Fruit fly (Drosophila melanogaster) whole organism, embryonic: Measurements from ENCODE around the gene Ssu72.

ENCODE experiments used
- Antp ChIP-seq: fragments of 200-800 bp; sonication (Bioruptor generic); optimal IDR thresholded peaks from 3 replicates; lab custom pipeline; 2016; ENCODE audit warnings: missing biosample characterization, missing genetic modification characterization
- B-H1 ChIP-seq: fragments of 200-800 bp; sonication (Bioruptor generic); IDR thresholded peaks from 3 replicates; pipeline ENCODE4 v1.3.6; 2022; ENCODE audit warnings: missing biosample characterization, missing genetic modification characterization
- BEAF-32 ChIP-seq: fragments of 200-800 bp; sonication (Bioruptor generic); optimal IDR thresholded peaks from 3 replicates; lab custom pipeline; 2017; ENCODE audit warnings: missing biosample characterization, missing genetic modification characterization, mild to moderate bottlenecking, moderate library complexity, missing genetic modification reagents
- BtbVII ChIP-seq: fragments of 200-800 bp; sonication (Bioruptor generic); optimal IDR thresholded peaks from 3 replicates; lab custom pipeline; 2017; ENCODE audit warnings: missing biosample characterization, mild to moderate bottlenecking, missing genetic modification characterization
- CG14014 ChIP-seq: fragments of 200-800 bp; sonication (Bioruptor generic); IDR thresholded peaks from 2 replicates; pipeline ENCODE4 v1.3.6; 2022; ENCODE audit warnings: missing biosample characterization, missing genetic modification characterization
- CG17328 ChIP-seq: fragments of 200-800 bp; sonication (Bioruptor generic); IDR thresholded peaks from 2 replicates; pipeline ENCODE4 v1.3.6; 2022; ENCODE audit warnings: missing biosample characterization, missing genetic modification characterization
- CG17359 ChIP-seq: fragments of 200-800 bp; sonication (Bioruptor generic); optimal IDR thresholded peaks from 3 replicates; lab custom pipeline; 2018; ENCODE audit warnings: missing biosample characterization, mild to moderate bottlenecking, missing genetic modification characterization, moderate library complexity
- CG17829 ChIP-seq: fragments of 200-800 bp; optimal IDR thresholded peaks from 2 replicates; lab custom pipeline; 2019; ENCODE audit warnings: missing biosample characterization, mild to moderate bottlenecking, missing genetic modification characterization, moderate library complexity
- CG17912 ChIP-seq: fragments of 200-800 bp; sonication (Bioruptor generic); optimal IDR thresholded peaks from 2 replicates; lab custom pipeline; 2018; ENCODE audit warnings: missing biosample characterization, mild to moderate bottlenecking, missing genetic modification characterization
- CG18262 ChIP-seq: fragments of 200-800 bp; optimal IDR thresholded peaks from 3 replicates; lab custom pipeline; 2019; ENCODE audit warnings: missing biosample characterization, mild to moderate bottlenecking, missing genetic modification characterization, moderate library complexity
- CG2129 ChIP-seq: fragments of 200-800 bp; sonication (Bioruptor generic); IDR thresholded peaks from 2 replicates; pipeline ENCODE4 v1.3.6; 2022; ENCODE audit warnings: missing biosample characterization, missing genetic modification characterization; ENCODE audit not compliant: partially characterized antibody
- CG2875 ChIP-seq: fragments of 200-800 bp; sonication (Bioruptor generic); optimal IDR thresholded peaks from 2 replicates; lab custom pipeline; 2017; ENCODE audit warnings: missing biosample characterization, mild to moderate bottlenecking, missing genetic modification characterization, missing genetic modification reagents
- CG31388 ChIP-seq: fragments of 200-800 bp; sonication (Bioruptor generic); optimal IDR thresholded peaks from 2 replicates; lab custom pipeline; 2016; ENCODE audit warnings: missing biosample characterization, missing genetic modification characterization
- CG32532 ChIP-seq: fragments of 200-800 bp; sonication (Bioruptor generic); IDR thresholded peaks from 2 replicates; pipeline ENCODE4 v1.3.6; 2022; ENCODE audit warnings: missing biosample characterization, missing genetic modification characterization
- CG33557 ChIP-seq: fragments of 200-800 bp; sonication (Bioruptor generic); optimal IDR thresholded peaks from 2 replicates; lab custom pipeline; 2019; ENCODE audit warnings: missing biosample characterization, mild to moderate bottlenecking, missing genetic modification characterization, moderate library complexity
- CG3726 ChIP-seq: fragments of 200-800 bp; sonication (Bioruptor generic); IDR thresholded peaks from 3 replicates; pipeline ENCODE4, ENCODE4 v1.3.6; 2022; ENCODE audit warnings: missing biosample characterization, missing genetic modification characterization
- CG4820 ChIP-seq: fragments of 200-800 bp; sonication (Bioruptor generic); optimal IDR thresholded peaks from 3 replicates; lab custom pipeline; 2016; ENCODE audit warnings: missing biosample characterization, missing genetic modification characterization
- CG6175 ChIP-seq: fragments of 200-800 bp; sonication (Bioruptor generic); IDR thresholded peaks from 3 replicates; pipeline ENCODE4 v1.3.6; 2022; ENCODE audit warnings: missing biosample characterization, missing genetic modification characterization
- CG6689 ChIP-seq: fragments of 200-800 bp; sonication (Bioruptor generic); IDR thresholded peaks from 2 replicates; pipeline ENCODE4 v1.3.6; 2022; ENCODE audit warnings: missing biosample characterization, missing genetic modification characterization
- CG7839 ChIP-seq: fragments of 200-800 bp; sonication (Bioruptor generic); optimal IDR thresholded peaks from 3 replicates; lab custom pipeline; 2018; ENCODE audit warnings: missing biosample characterization, mild to moderate bottlenecking, missing genetic modification characterization, moderate library complexity
- CG8290 ChIP-seq, 3 experiments: fragments of 200-800 bp; sonication (Bioruptor generic); optimal IDR thresholded peaks; 2 replicates each; lab custom pipeline; 2016 to 2019; ENCODE audit warnings: missing biosample characterization in 3 of 3, missing genetic modification characterization in 3 of 3, mild to moderate bottlenecking in 2 of 3, moderate library complexity in 1 of 3
- CG8478 ChIP-seq: fragments of >200 bp; optimal IDR thresholded peaks from 2 replicates; lab custom pipeline; 2018
- CG9932 ChIP-seq: fragments of 200-800 bp; sonication (Bioruptor generic); IDR thresholded peaks from 2 replicates; pipeline ENCODE4 v1.3.6; 2022; ENCODE audit warnings: missing biosample characterization, missing genetic modification characterization
- CrebB ChIP-seq: fragments of 200-800 bp; sonication (Bioruptor generic); optimal IDR thresholded peaks from 3 replicates; lab custom pipeline; 2018; ENCODE audit warnings: missing biosample characterization, mild to moderate bottlenecking, missing genetic modification characterization
- Dad ChIP-seq: fragments of 200-800 bp; sonication (Bioruptor generic); optimal IDR thresholded peaks from 3 replicates; lab custom pipeline; 2016; ENCODE audit warnings: missing biosample characterization, missing genetic modification characterization
- Dref ChIP-seq: fragments of 200-800 bp; sonication (Bioruptor generic); IDR thresholded peaks from 2 replicates; pipeline ENCODE4 v1.3.6; 2022; ENCODE audit warnings: missing biosample characterization, missing genetic modification characterization
- Ets65A ChIP-seq: fragments of 200-800 bp; sonication (Bioruptor generic); peaks from one replicate; lab custom pipeline; 2016; ENCODE audit warnings: missing biosample characterization, missing genetic modification characterization
- Hr3 ChIP-seq: fragments of 200-800 bp; sonication (Bioruptor generic); optimal IDR thresholded peaks from 3 replicates; lab custom pipeline; 2016; ENCODE audit warnings: missing biosample characterization, missing genetic modification characterization
- Jarid2 ChIP-seq: fragments of 200-800 bp; sonication (Bioruptor generic); optimal IDR thresholded peaks from 3 replicates; lab custom pipeline; 2017; ENCODE audit warnings: mild to moderate bottlenecking, missing biosample characterization, missing genetic modification reagents, missing genetic modification characterization
- MBD-R2 ChIP-seq: fragments of 200-800 bp; sonication (Bioruptor generic); IDR thresholded peaks from 2 replicates; pipeline ENCODE4 v1.3.6; 2022; ENCODE audit warnings: missing biosample characterization, missing genetic modification characterization
- Mad ChIP-seq: fragments of 200-800 bp; sonication (Bioruptor generic); optimal IDR thresholded peaks from 2 replicates; lab custom pipeline; 2016; ENCODE audit warnings: missing biosample characterization, missing genetic modification characterization
- Opbp ChIP-seq: fragments of 200-800 bp; sonication (Bioruptor generic); IDR thresholded peaks from 3 replicates; pipeline ENCODE4 v1.3.6; 2022; ENCODE audit warnings: missing biosample characterization, missing genetic modification characterization; ENCODE audit not compliant: partially characterized antibody
- Taf1 ChIP-seq: fragments of 200-800 bp; sonication (Bioruptor generic); IDR thresholded peaks from 2 replicates; pipeline ENCODE4 v1.3.6; 2022; ENCODE audit warnings: missing biosample characterization, missing genetic modification characterization
- Vsx1 ChIP-seq: fragments of 200-800 bp; sonication (Bioruptor generic); optimal IDR thresholded peaks from 2 replicates; lab custom pipeline; 2017; ENCODE audit warnings: missing biosample characterization, mild to moderate bottlenecking, missing genetic modification characterization, missing genetic modification reagents
- Xrp1 ChIP-seq: fragments of 200-800 bp; sonication (Bioruptor generic); IDR thresholded peaks from 2 replicates; pipeline ENCODE4 v1.3.6; 2022; ENCODE audit warnings: missing biosample characterization, missing genetic modification characterization
- aop ChIP-seq: fragments of 200-800 bp; sonication (Bioruptor generic); IDR thresholded peaks from 2 replicates; pipeline ENCODE4 v1.3.6; 2022; ENCODE audit warnings: missing biosample characterization, missing genetic modification characterization
- chn ChIP-seq: fragments of 200-800 bp; sonication (Bioruptor generic); optimal IDR thresholded peaks from 2 replicates; lab custom pipeline; 2016; ENCODE audit warnings: missing biosample characterization, missing genetic modification characterization
- dati ChIP-seq: fragments of 200-800 bp; sonication (Bioruptor generic); IDR thresholded peaks from 2 replicates; pipeline ENCODE4 v1.3.6; 2022; ENCODE audit warnings: missing biosample characterization, missing genetic modification characterization
- dysf ChIP-seq: fragments of 200-800 bp; sonication (Bioruptor generic); IDR thresholded peaks from 3 replicates; pipeline ENCODE4 v1.3.6; 2022; ENCODE audit warnings: missing biosample characterization, missing genetic modification characterization
- fd3F ChIP-seq: fragments of 200-800 bp; sonication (Bioruptor generic); optimal IDR thresholded peaks from 2 replicates; lab custom pipeline; 2018; ENCODE audit warnings: missing biosample characterization, mild to moderate bottlenecking, missing genetic modification characterization, moderate library complexity
- fd64A ChIP-seq: fragments of 200-800 bp; sonication (Bioruptor generic); optimal IDR thresholded peaks from 3 replicates; lab custom pipeline; 2018; ENCODE audit warnings: missing biosample characterization, mild to moderate bottlenecking, missing genetic modification characterization
- knrl ChIP-seq: fragments of 200-800 bp; sonication (Bioruptor generic); IDR thresholded peaks from 3 replicates; pipeline ENCODE4 v1.3.6; 2022; ENCODE audit warnings: missing biosample characterization, missing genetic modification characterization; ENCODE audit not compliant: partially characterized antibody
- lab ChIP-seq: fragments of 200-800 bp; sonication (Bioruptor generic); optimal IDR thresholded peaks from 3 replicates; lab custom pipeline; 2017; ENCODE audit warnings: missing biosample characterization, missing genetic modification characterization, mild to moderate bottlenecking, moderate library complexity, missing genetic modification reagents
- lilli ChIP-seq: fragments of 200-800 bp; sonication (Bioruptor generic); optimal IDR thresholded peaks from 3 replicates; lab custom pipeline; 2016; ENCODE audit warnings: missing biosample characterization, missing genetic modification characterization
- mam ChIP-seq: fragments of 200-800 bp; sonication (Bioruptor generic); optimal IDR thresholded peaks from 3 replicates; lab custom pipeline; 2016; ENCODE audit warnings: missing biosample characterization, missing genetic modification characterization
- psq ChIP-seq: fragments of 200-800 bp; sonication (Bioruptor generic); optimal IDR thresholded peaks from 2 replicates; lab custom pipeline; 2017; ENCODE audit warnings: missing biosample characterization, missing genetic modification characterization
- sens ChIP-seq: fragments of 200-800 bp; sonication (Bioruptor generic); peaks from one replicate; lab custom pipeline; 2016; ENCODE audit warnings: missing biosample characterization, missing genetic modification characterization
- stc ChIP-seq: fragments of 200-800 bp; sonication (Bioruptor generic); IDR thresholded peaks from 2 replicates; pipeline ENCODE4 v1.3.6; 2022; ENCODE audit warnings: missing biosample characterization, missing genetic modification characterization
- trem ChIP-seq: fragments of 200-800 bp; optimal IDR thresholded peaks from 3 replicates; lab custom pipeline; 2019; ENCODE audit warnings: missing biosample characterization, mild to moderate bottlenecking, missing genetic modification characterization, moderate library complexity
- unpg ChIP-seq: fragments of 200-800 bp; sonication (Bioruptor generic); optimal IDR thresholded peaks from 3 replicates; lab custom pipeline; 2018; ENCODE audit warnings: missing biosample characterization, mild to moderate bottlenecking, missing genetic modification characterization, moderate library complexity

Gene Ssu72

DNA sequence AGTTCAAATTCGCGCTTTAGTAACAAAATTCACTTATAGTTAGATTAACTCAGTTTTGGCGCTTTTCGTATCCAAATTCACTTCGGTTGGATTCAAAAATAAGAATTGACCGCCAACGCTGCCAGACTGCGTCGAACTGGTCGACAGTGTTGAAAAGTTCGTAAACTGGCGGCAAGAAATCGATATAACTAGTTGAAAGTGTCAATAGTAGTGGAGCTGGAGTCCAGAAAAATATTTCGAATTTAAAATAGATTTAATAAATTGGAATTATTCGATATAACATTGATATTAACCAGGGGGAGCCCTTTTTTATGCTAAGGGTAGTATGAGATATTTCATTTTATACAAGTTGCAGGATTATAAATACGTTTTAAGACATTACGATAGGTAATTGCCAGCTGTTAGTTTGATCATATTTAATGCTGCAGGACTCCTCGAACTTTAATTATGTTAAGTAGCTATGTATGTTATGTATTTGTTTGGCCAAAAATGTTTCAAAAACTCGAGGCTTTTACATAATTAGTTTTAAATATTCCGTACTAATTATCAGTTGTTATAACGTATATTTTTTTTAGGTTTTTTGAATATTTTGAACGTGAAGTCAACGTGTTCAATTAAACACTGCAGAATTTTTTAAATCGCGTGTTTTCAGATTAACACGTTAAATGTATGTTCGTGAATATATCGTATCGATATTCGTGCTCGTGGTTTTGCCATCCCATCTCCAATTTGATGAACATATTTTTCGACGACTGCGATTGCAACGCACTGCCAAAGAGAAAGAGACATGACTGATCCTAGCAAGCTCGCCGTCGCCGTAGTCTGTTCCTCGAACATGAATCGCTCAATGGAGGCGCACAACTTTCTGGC is at the start of gene Ssu72, which contains the start of gene CG14223 (continued):
- TF ChIP-seq fd3F (GFP tag; lab: Kevin White, UChicago) (no peak), Vsx1 (GFP tag; lab: Kevin White, UChicago) (no peak), CG32532 (no peak), CG6689 (GFP tag; lab: Robert Waterston, UW) (no peak), stc (no peak), CG3726 (GFP tag; lab: Robert Waterston, UW) (no peak), CG18262 (tag; lab: Kevin White, UChicago) (peak; percentile 8), Taf1 (no peak), BEAF-32 (GFP tag; lab: Kevin White, UChicago) (peak; percentile 73), Dref (GFP tag; lab: Robert Waterston, UW) (peak; percentile 66), aop (GFP tag; lab: Robert Waterston, UW) (no peak), CG17829 (tag; lab: Kevin White, UChicago) (no peak), psq (no peak), CrebB (tag; lab: Kevin White, UChicago) (no peak), B-H1 (no peak), Jarid2 (GFP tag; lab: Kevin White, UChicago) (no peak), CG2129 (peak; percentile 71), sens (GFP tag; lab: Kevin White, UChicago) (peak; percentile 67), Hr3 (no peak), CG2875 (GFP tag; lab: Kevin White, UChicago) (no peak), Mad (GFP tag; lab: Kevin White, UChicago) (no peak), Xrp1 (no peak), dysf (GFP tag; lab: Robert Waterston, UW) (no peak), BtbVII (no peak), fd64A (GFP tag; lab: Kevin White, UChicago) (no peak), CG33557 (GFP tag; lab: Kevin White, UChicago) (no peak), lilli (GFP tag; lab: Kevin White, UChicago) (no peak), CG17359 (tag; lab: Kevin White, UChicago) (no peak), Antp (GFP tag; lab: Kevin White, UChicago) (no peak), chn (GFP tag; lab: Kevin White, UChicago) (no peak), mam (GFP tag; lab: Kevin White, UChicago) (peak; percentile 19), CG6175 (no peak), CG14014 (GFP tag; lab: Robert Waterston, UW) (no peak), dati (GFP tag; lab: Robert Waterston, UW) (no peak), CG17912 (GFP tag; lab: Kevin White, UChicago) (no peak), CG8290 (GFP tag; optimal IDR thresholded peaks at IDR 0.05; lab: Kevin White, UChicago) (no peak), CG8290 (tag; optimal IDR thresholded peaks at IDR 0.05; lab: Kevin White, UChicago) (peak in 1 of 2 experiments; percentile 47), CG31388 (GFP tag; lab: Kevin White, UChicago) (no peak), unpg (GFP tag; lab: Kevin White, UChicago) (no peak), Ets65A (peak; percentile 38), Dad (GFP tag; lab: Kevin White, UChicago) (no peak), CG17328 (GFP tag; lab: Robert Waterston, UW) (no peak), trem (tag; lab: Kevin White, UChicago) (peak; percentile 6), MBD-R2 (peak; percentile 45), knrl (GFP tag; lab: Robert Waterston, UW) (peak; percentile 78; the same call in 2 of the 3 replicates), CG9932 (GFP tag; lab: Robert Waterston, UW) (peak; percentile 58), Opbp (GFP tag; lab: Robert Waterston, UW) (peak; percentile 87), CG7839 (tag; lab: Kevin White, UChicago) (no peak), lab (peak; percentile 25), CG8478 (no peak), CG4820 (GFP tag; lab: Kevin White, UChicago) (no peak)
